Worm (Caenorhabditis elegans) whole organism, young adult: Measurements from ENCODE around the gene lgc-19.

Source experiments
- B0035.1 ChIP-seq: sonication (generic microtip); optimal IDR thresholded peaks from 2 replicates; lab custom pipeline; 2016; ENCODE audit warnings: missing genetic modification characterization, mild to moderate bottlenecking, missing compliant biosample characterization, missing genotype, missing genetic modification reagents
- ama-1 ChIP-seq, 3 experiments: fragments of 150-350 bp in 1 of 3; sonication (generic microtip) in 2 of 3; optimal IDR thresholded peaks; 2 replicates each; lab custom pipeline; 2014 to 2018; ENCODE audit warnings: missing biosample characterization in 2 of 3, missing genetic modification characterization in 2 of 3, missing genetic modification reagents in 2 of 3
- cebp-2 ChIP-seq: fragments of 200-800 bp; sonication (Bioruptor generic); IDR thresholded peaks from 2 replicates; pipeline ENCODE4 v1.3.6; 2022; ENCODE audit warnings: missing genetic modification characterization, missing compliant biosample characterization
- ekl-4 ChIP-seq: fragments of 200-800 bp; sonication (Bioruptor generic); IDR thresholded peaks from 2 replicates; pipeline ENCODE4 v1.3.6; 2022; ENCODE audit warnings: missing genetic modification reagents, missing genetic modification characterization, missing compliant biosample characterization
- pbrm-1 ChIP-seq: fragments of 200-800 bp; sonication (Bioruptor generic); IDR thresholded peaks from 2 replicates; pipeline ENCODE4 v1.3.6; 2022; ENCODE audit warnings: missing genetic modification reagents, missing genetic modification characterization, missing compliant biosample characterization
- snpc-3.4 ChIP-seq: sonication (generic microtip); optimal IDR thresholded peaks from 2 replicates; lab custom pipeline; 2017; ENCODE audit warnings: missing genetic modification characterization, mild to moderate bottlenecking, missing compliant biosample characterization, antibody characterized with exemption, moderate library complexity, missing genotype, missing genetic modification reagents
- snpc-4 ChIP-seq, 5 experiments: fragments of 150-350 bp in 1 of 5; sonication (generic microtip) in 4 of 5; optimal IDR thresholded peaks; 2 replicates each; lab custom pipeline; 2014 to 2018; ENCODE audit warnings: missing genetic modification characterization in 5 of 5, missing biosample characterization in 3 of 5, antibody characterized with exemption in 2 of 5, mild to moderate bottlenecking in 2 of 5, missing compliant biosample characterization in 2 of 5, missing genotype in 2 of 5, moderate library complexity in 2 of 5, missing genetic modification reagents in 1 of 5
- ztf-26 ChIP-seq: sonication (generic microtip); optimal IDR thresholded peaks from 2 replicates; lab custom pipeline; 2017; ENCODE audit warnings: missing genetic modification characterization, missing compliant biosample characterization

ce11 chrIV:15964307-15964706 is 1.8 kb upstream of the lgc-19 start, which contains the start of gene Y105C5B.18:
- TF ChIP-seq snpc-3.4 (tag; lab: Kevin White, UChicago) (no peak), ztf-26 (no peak), cebp-2 (GFP tag; lab: Robert Waterston, UW) (no peak), snpc-4 (GFP tag; optimal IDR thresholded peaks at IDR 0.05; lab: Kevin White, UChicago) (no peak), snpc-4 (tag; optimal IDR thresholded peaks at IDR 0.05; lab: Kevin White, UChicago) (no peak), pbrm-1 (GFP tag; lab: Robert Waterston, UW) (no peak), B0035.1 (no peak), ama-1 (optimal IDR thresholded peaks at IDR 0.05; lab: Kevin White, UChicago) (no peak), ama-1 (GFP tag; optimal IDR thresholded peaks at IDR 0.05; lab: Kevin White, UChicago) (no peak), ekl-4 (GFP tag; lab: Robert Waterston, UW) (no peak)
